Worm (Caenorhabditis elegans) whole organism, L4/young adult: ENCODE data around the gene K01G5.8.

Experiments used
- W03F9.2 ChIP-seq: fragments of 150-350 bp; optimal IDR thresholded peaks from 2 replicates; lab custom pipeline; 2014; ENCODE audit warnings: missing biosample characterization, missing genetic modification characterization
- him-1 ChIP-seq: sonication (generic microtip); optimal IDR thresholded peaks from 2 replicates; lab custom pipeline; 2016; ENCODE audit warnings: missing genotype, missing genetic modification reagents, missing genetic modification characterization, missing compliant biosample characterization

- peak; percentile 91 for TF ChIP-seq W03F9.2
- no peak for TF ChIP-seq him-1 (tag; lab: Kevin White, UChicago)
Measured at ce11 chrIII:10742382-10742860, 1.8 kb upstream of the K01G5.8 start, which contains the start of the genes tbb-1 and rib-2.
